Fruit fly (Drosophila melanogaster) whole organism, wandering third instar larva: ENCODE data around the gene CG4291.

ENCODE experiments used
- Dfd ChIP-seq: fragments of >200 bp; optimal IDR thresholded peaks from 2 replicates; lab custom pipeline; 2017; ENCODE audit warnings: missing biosample characterization, missing genetic modification characterization
- Hr83 ChIP-seq: fragments of 200-300 bp; sonication (Bioruptor generic); optimal IDR thresholded peaks from 2 replicates; lab custom pipeline; 2016; ENCODE audit warnings: missing biosample characterization, mild to moderate bottlenecking, missing genetic modification characterization, moderate library complexity; ENCODE audit not compliant: poor library complexity, severe bottlenecking
- Myc ChIP-seq: fragments of >200 bp; optimal IDR thresholded peaks from 2 replicates; lab custom pipeline; 2017
- N ChIP-seq: fragments of >200 bp; optimal IDR thresholded peaks from 2 replicates; lab custom pipeline; 2018; ENCODE audit warnings: missing biosample characterization, missing external identifiers, missing genetic modification characterization
- Vsx2 ChIP-seq: fragments of 200-300, 225-300 bp; sonication (Bioruptor generic); optimal IDR thresholded peaks from 2 replicates; lab custom pipeline; 2018; ENCODE audit warnings: missing biosample characterization, missing genetic modification characterization; ENCODE audit not compliant: partially characterized antibody
- dl ChIP-seq, 2 experiments: fragments of 175-275, 200-275 bp in 1 of 2; fragments of 200-275 bp in 1 of 2; sonication (Bioruptor generic); optimal IDR thresholded peaks; lab custom pipeline; 2018; ENCODE audit warnings: mild to moderate bottlenecking in 2 of 2, missing biosample characterization in 2 of 2, missing genetic modification characterization in 2 of 2, moderate library complexity in 2 of 2; ENCODE audit not compliant: partially characterized antibody in 2 of 2, insufficient read depth in 1 of 2
- dmrt93B ChIP-seq: fragments of 200-800 bp; sonication (Bioruptor generic); optimal IDR thresholded peaks from 2 replicates; lab custom pipeline; 2018; ENCODE audit warnings: missing biosample characterization, mild to moderate bottlenecking, missing genetic modification characterization
- ey ChIP-seq: fragments of 200-800 bp; sonication (Bioruptor generic); optimal IDR thresholded peaks from 2 replicates; lab custom pipeline; 2016; ENCODE audit warnings: missing biosample characterization, missing genetic modification characterization
- usp ChIP-seq: fragments of >200 bp; optimal IDR thresholded peaks from 2 replicates; lab custom pipeline; 2017; ENCODE audit warnings: missing biosample characterization, missing genetic modification characterization

dm6 chr2L:850727-851257 is 1.7 kb downstream of the CG4291 start, which contains the start of gene drongo:
- no peak for TF ChIP-seq Vsx2 (GFP tag; lab: Kevin White, UChicago)
- no peak for TF ChIP-seq dl (GFP tag; optimal IDR thresholded peaks at IDR 0.05; lab: Kevin White, UChicago; ENCODE audit: insufficient read depth in 1 of 2, partially characterized antibody in 2 of 2)
- no peak for TF ChIP-seq ey (GFP tag; lab: Kevin White, UChicago)
- no peak for TF ChIP-seq Dfd (GFP tag; lab: Kevin White, UChicago)
- TF ChIP-seq Myc, result peak; percentile 5
- TF ChIP-seq dmrt93B (GFP tag; lab: Kevin White, UChicago), result no peak
- no peak for TF ChIP-seq usp (GFP tag; lab: Kevin White, UChicago)
- TF ChIP-seq N (GFP tag; lab: Kevin White, UChicago), result no peak
- TF ChIP-seq Hr83 (GFP tag; lab: Kevin White, UChicago), result peak; percentile 55
